Fruit fly (Drosophila melanogaster): ENCODE data around the gene CG2202.

The CG2202 gene

dm6 chrX:10802457-10803378, 45.8 kb upstream of the CG2202 start (continued):
- TF ChIP-seq Hmr (GFP tag; optimal IDR thresholded peaks at IDR 0.05) (no peak), CG2129 (GFP tag; IDR thresholded peaks at IDR 0.05; ENCODE audit: partially characterized antibody) (no peak), cas (GFP tag; IDR thresholded peaks at IDR 0.05) (no peak), bcd (GFP tag; optimal IDR thresholded peaks at IDR 0.05) (no peak), sug (tag; optimal IDR thresholded peaks at IDR 0.05) (peak; percentile 47), CG2889 (GFP tag; IDR thresholded peaks at IDR 0.05) (no peak), CG15073 (GFP tag; optimal IDR thresholded peaks at IDR 0.05) (no peak), Hey (tag; optimal IDR thresholded peaks at IDR 0.05) (no peak), CG12744 (GFP tag; optimal IDR thresholded peaks at IDR 0.05) (no peak), cg (GFP tag; optimal IDR thresholded peaks at IDR 0.05) (peak; percentile 80), CG33213 (GFP tag; optimal IDR thresholded peaks at IDR 0.05) (no peak), sim (GFP tag; IDR thresholded peaks at IDR 0.05) (no peak), pan (optimal IDR thresholded peaks at IDR 0.05) (no peak), pan (GFP tag; optimal IDR thresholded peaks at IDR 0.05 in 1 of 2, IDR thresholded peaks at IDR 0.05 in 1 of 2) (peak in 1 of 2 experiments; percentile 62), NC2α (GFP tag; optimal IDR thresholded peaks at IDR 0.05) (no peak), CG17328 (GFP tag; IDR thresholded peaks at IDR 0.05) (peak; percentile 23; the same call in 1 of the 2 replicates), CG18011 (GFP tag; optimal IDR thresholded peaks at IDR 0.05) (no peak), CG17802 (tag; optimal IDR thresholded peaks at IDR 0.05) (no peak), Awh (GFP tag; IDR thresholded peaks at IDR 0.05) (no peak), z (GFP tag; IDR thresholded peaks at IDR 0.05) (no peak), CG12942 (GFP tag; optimal IDR thresholded peaks at IDR 0.05) (no peak), luna (GFP tag; optimal IDR thresholded peaks at IDR 0.05) (no peak), ase (GFP tag; IDR thresholded peaks at IDR 0.05) (no peak), bbx (GFP tag; IDR thresholded peaks at IDR 0.05; ENCODE audit: partially characterized antibody) (no peak), CG10209 (GFP tag; optimal IDR thresholded peaks at IDR 0.05) (peak; percentile 68), fd96Cb (tag; optimal IDR thresholded peaks at IDR 0.05) (peak; percentile 69), gsb (GFP tag; IDR thresholded peaks at IDR 0.05) (no peak), CG10431 (GFP tag; optimal IDR thresholded peaks at IDR 0.05) (peak; percentile 17), wor (GFP tag; IDR thresholded peaks at IDR 0.05) (peak; percentile 53), nerfin-2 (GFP tag; IDR thresholded peaks at IDR 0.05; ENCODE audit: partially characterized antibody) (no peak), Deaf1 (tag; optimal IDR thresholded peaks at IDR 0.05) (peak; percentile 29), lilli (GFP tag; optimal IDR thresholded peaks at IDR 0.05) (no peak), CG10543 (GFP tag; optimal IDR thresholded peaks at IDR 0.05) (peak; percentile 9), chif (GFP tag; optimal IDR thresholded peaks at IDR 0.05) (no peak), Med (GFP tag) (peak; percentile 20), zen (tag; optimal IDR thresholded peaks at IDR 0.05) (peak; percentile 23), dmrt11E (tag; optimal IDR thresholded peaks at IDR 0.05) (peak; percentile 68), ham (GFP tag; IDR thresholded peaks at IDR 0.05) (no peak), Usf (GFP tag; optimal IDR thresholded peaks at IDR 0.05) (no peak), CG11085 (GFP tag; IDR thresholded peaks at IDR 0.05) (no peak), btn (GFP tag; optimal IDR thresholded peaks at IDR 0.05) (no peak), CG18476 (GFP tag; optimal IDR thresholded peaks at IDR 0.05) (no peak), Gsc (GFP tag; IDR thresholded peaks at IDR 0.05) (no peak), GATAe (GFP tag; conservative IDR thresholded peaks at IDR 0.05) (no peak), twi (tag; optimal IDR thresholded peaks at IDR 0.05) (peak; percentile 42), CHES-1-like (GFP tag; optimal IDR thresholded peaks at IDR 0.05) (no peak), CG18764 (GFP tag; optimal IDR thresholded peaks at IDR 0.05) (no peak), CG2678 (tag; optimal IDR thresholded peaks at IDR 0.05) (peak; percentile 86), inv (GFP tag; IDR thresholded peaks at IDR 0.05; ENCODE audit: partially characterized antibody) (no peak)
